Fruit fly (Drosophila melanogaster) whole organism, adult: ENCODE data around the gene pyx.

Experiments
- CG11617 ChIP-seq: fragments of 200-800 bp; sonication (Bioruptor generic); optimal IDR thresholded peaks from 2 replicates; lab custom pipeline; 2017; ENCODE audit warnings: mild to moderate bottlenecking, missing biosample characterization, missing genetic modification reagents, missing genetic modification characterization
- CG12768 ChIP-seq: fragments of 200-800 bp; sonication (Bioruptor generic); optimal IDR thresholded peaks from 2 replicates; lab custom pipeline; 2017; ENCODE audit warnings: missing biosample characterization, missing genetic modification characterization, mild to moderate bottlenecking, moderate library complexity, missing genetic modification reagents
- CG14711 ChIP-seq: fragments of 200-800 bp; sonication (Bioruptor generic); optimal IDR thresholded peaks from 2 replicates; lab custom pipeline; 2018; ENCODE audit warnings: missing biosample characterization, mild to moderate bottlenecking, missing genetic modification characterization, moderate library complexity
- CG1620 ChIP-seq: fragments of 200-800 bp; sonication (Bioruptor generic); optimal IDR thresholded peaks from 2 replicates; lab custom pipeline; 2016; ENCODE audit warnings: missing biosample characterization, missing genetic modification characterization
- CG33017 ChIP-seq: fragments of 200-800 bp; sonication (Bioruptor generic); optimal IDR thresholded peaks from 2 replicates; lab custom pipeline; 2018; ENCODE audit warnings: missing biosample characterization, mild to moderate bottlenecking, missing genetic modification characterization, moderate library complexity
- CG5204 ChIP-seq: fragments of 200-800 bp; sonication (Bioruptor generic); optimal IDR thresholded peaks from 2 replicates; lab custom pipeline; 2016; ENCODE audit warnings: missing biosample characterization, missing genetic modification characterization
- CG7045 ChIP-seq: fragments of 200-800 bp; sonication (Bioruptor generic); optimal IDR thresholded peaks from 2 replicates; lab custom pipeline; 2017; ENCODE audit warnings: missing biosample characterization, mild to moderate bottlenecking, missing genetic modification characterization
- CG7101 ChIP-seq: fragments of 200-800 bp; sonication (Bioruptor generic); optimal IDR thresholded peaks from 2 replicates; lab custom pipeline; 2018; ENCODE audit warnings: missing biosample characterization, mild to moderate bottlenecking, missing genetic modification characterization, moderate library complexity
- Clk ChIP-seq: fragments of 200-800 bp; sonication (Bioruptor generic); optimal IDR thresholded peaks from 2 replicates; lab custom pipeline; 2017; ENCODE audit warnings: missing biosample characterization, missing genetic modification characterization
- Crg-1 ChIP-seq: fragments of 200-800 bp; sonication (Bioruptor generic); optimal IDR thresholded peaks from 2 replicates; lab custom pipeline; 2016; ENCODE audit warnings: missing biosample characterization, missing genetic modification characterization
- Hr96 ChIP-seq: fragments of 200-800 bp; sonication (Bioruptor generic); optimal IDR thresholded peaks from 2 replicates; lab custom pipeline; 2016; ENCODE audit warnings: missing biosample characterization, missing genetic modification characterization
- Mnt ChIP-seq: fragments of 200-800 bp; sonication (Bioruptor generic); optimal IDR thresholded peaks from 2 replicates; lab custom pipeline; 2016; ENCODE audit warnings: missing biosample characterization, mild to moderate bottlenecking, missing genetic modification characterization
- bab1 ChIP-seq: fragments of 200-800 bp; sonication (Bioruptor generic); optimal IDR thresholded peaks from 3 replicates; lab custom pipeline; 2019; ENCODE audit warnings: missing biosample characterization, mild to moderate bottlenecking, missing genetic modification characterization, moderate library complexity
- cic ChIP-seq: fragments of 200-800 bp; sonication (Bioruptor generic); optimal IDR thresholded peaks from 2 replicates; lab custom pipeline; 2017; ENCODE audit warnings: missing biosample characterization, mild to moderate bottlenecking, missing genetic modification characterization, moderate library complexity
- cnc ChIP-seq, 2 experiments: fragments of >200 bp; optimal IDR thresholded peaks; 2 replicates each; lab custom pipeline; 2017
- kay ChIP-seq: fragments of 200-800 bp; sonication (Bioruptor generic); peaks from one replicate; lab custom pipeline; 2016; ENCODE audit warnings: missing biosample characterization, missing genetic modification characterization, borderline replicate concordance
- ovo ChIP-seq: fragments of 200-800 bp; sonication (Bioruptor generic); optimal IDR thresholded peaks from 2 replicates; lab custom pipeline; 2016; ENCODE audit warnings: missing biosample characterization, missing genetic modification characterization
- pad ChIP-seq: fragments of 200-800 bp; sonication (Bioruptor generic); optimal IDR thresholded peaks from 3 replicates; lab custom pipeline; 2017; ENCODE audit warnings: missing biosample characterization, missing genetic modification characterization, mild to moderate bottlenecking, moderate library complexity, missing genetic modification reagents
- tj ChIP-seq: fragments of 200-800 bp; sonication (Bioruptor generic); optimal IDR thresholded peaks from 3 replicates; lab custom pipeline; 2017; ENCODE audit warnings: missing biosample characterization, mild to moderate bottlenecking, missing genetic modification characterization, moderate library complexity
- toe ChIP-seq: fragments of 200-800 bp; sonication (Bioruptor generic); optimal IDR thresholded peaks from 2 replicates; lab custom pipeline; 2016; ENCODE audit warnings: missing biosample characterization, missing genetic modification characterization

pyx gene

dm6 chr3L:265808-266207, 42.9 kb upstream of the pyx start, which contains the start of gene CG34263:
TSS of gene CG34263 (minus strand) at chr3L:265908.
- TF ChIP-seq CG7045 (no peak), CG11617 (GFP tag; lab: Kevin White, UChicago) (no peak), tj (no peak), bab1 (GFP tag; lab: Kevin White, UChicago) (no peak), kay (GFP tag; lab: Kevin White, UChicago) (no peak), CG5204 (GFP tag; lab: Kevin White, UChicago) (no peak), Clk (GFP tag; lab: Kevin White, UChicago) (no peak), CG1620 (GFP tag; lab: Kevin White, UChicago) (no peak), toe (GFP tag; lab: Kevin White, UChicago) (no peak), Mnt (no peak), CG12768 (no peak)

DNA sequence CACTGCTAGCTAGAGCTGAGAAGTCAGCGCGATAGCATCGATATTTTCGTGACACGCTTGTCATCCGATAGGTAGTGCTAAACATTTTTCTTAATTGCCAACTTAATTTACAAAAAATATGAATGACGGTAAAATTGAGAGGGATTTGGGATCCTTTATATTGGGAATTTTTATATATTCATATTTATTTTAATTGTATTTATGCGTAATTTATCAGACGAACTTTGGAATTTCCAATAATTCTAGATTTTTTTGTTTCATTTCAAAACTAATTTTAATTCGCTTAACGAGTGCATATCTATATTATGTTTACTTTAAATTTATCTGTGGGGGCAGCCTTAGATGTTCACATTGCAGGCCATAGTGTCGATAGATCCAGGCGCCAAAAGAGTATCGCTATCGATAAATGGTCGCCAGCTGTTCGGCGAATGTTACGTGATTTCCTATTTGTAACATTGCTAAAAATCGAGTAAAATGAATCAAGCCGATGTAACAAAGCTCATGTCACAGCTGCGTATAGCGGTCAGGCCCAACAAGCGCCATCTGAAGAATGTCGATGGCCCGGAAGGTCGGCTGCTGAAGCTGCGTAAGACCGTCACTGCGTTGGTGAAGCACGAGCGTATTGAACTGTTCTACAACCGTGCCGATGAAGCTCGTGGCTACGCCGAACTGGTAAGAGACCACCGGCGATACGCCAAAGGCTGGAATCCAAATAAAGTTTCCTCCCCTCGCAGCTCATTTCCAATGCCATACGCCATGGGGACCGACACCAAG, 41.7 kb upstream of the pyx start, which contains the start of the genes Tudor-SN and mRpL17:
TSS of gene Tudor-SN (minus strand) at position 3 of the 774 bp plus-strand sequence.
TSS of gene mRpL17 (plus strand) at position 402 of the 774 bp plus-strand sequence.
- TF ChIP-seq Hr96 (GFP tag; lab: Kevin White, UChicago) = peak; percentile 42
- no peak for TF ChIP-seq CG7045
- TF ChIP-seq CG11617 (GFP tag; lab: Kevin White, UChicago) = peak; percentile 69
- TF ChIP-seq CG14711 (tag; lab: Kevin White, UChicago) = no peak
- peak; percentile 76 for TF ChIP-seq toe (GFP tag; lab: Kevin White, UChicago)
- TF ChIP-seq CG12768 = no peak
- no peak for TF ChIP-seq cnc (optimal IDR thresholded peaks at IDR 0.05; lab: Kevin White, UChicago)
- TF ChIP-seq CG7101 (tag; lab: Kevin White, UChicago) = peak; percentile 53
- TF ChIP-seq Mnt = peak; percentile 17
- TF ChIP-seq CG5204 (GFP tag; lab: Kevin White, UChicago) = no peak
- TF ChIP-seq CG33017 (tag; lab: Kevin White, UChicago) = no peak
- peak; percentile 6 for TF ChIP-seq pad
- TF ChIP-seq Crg-1 (GFP tag; lab: Kevin White, UChicago) = peak; percentile 20
- TF ChIP-seq CG1620 (GFP tag; lab: Kevin White, UChicago) = peak; percentile 63
- peak; percentile 26 for TF ChIP-seq tj
- no peak for TF ChIP-seq cic (GFP tag; lab: Kevin White, UChicago)
- peak; percentile 46 for TF ChIP-seq ovo
- no peak for TF ChIP-seq kay (GFP tag; lab: Kevin White, UChicago)
- TF ChIP-seq Clk (GFP tag; lab: Kevin White, UChicago) = no peak
- TF ChIP-seq bab1 (GFP tag; lab: Kevin White, UChicago) = peak; percentile 19

- no peak for TF ChIP-seq CG5204 (GFP tag; lab: Kevin White, UChicago)
- TF ChIP-seq pad = no peak
- peak; percentile 48 for TF ChIP-seq Mnt
These were observed 40.9 kb upstream of the pyx start for dm6 chr3L:263500-264377.

- TF ChIP-seq pad (peak; percentile 5), bab1 (GFP tag; lab: Kevin White, UChicago) (no peak), toe (GFP tag; lab: Kevin White, UChicago) (no peak), Hr96 (GFP tag; lab: Kevin White, UChicago) (peak; percentile 32), tj (peak; percentile 23), ovo (peak; percentile 79), CG12768 (peak; percentile 58), CG11617 (GFP tag; lab: Kevin White, UChicago) (no peak), Clk (GFP tag; lab: Kevin White, UChicago) (no peak), CG1620 (GFP tag; lab: Kevin White, UChicago) (peak; percentile 29), CG33017 (tag; lab: Kevin White, UChicago) (no peak), CG7045 (no peak), CG14711 (tag; lab: Kevin White, UChicago) (no peak), Mnt (peak; percentile 97), Crg-1 (GFP tag; lab: Kevin White, UChicago) (no peak), CG7101 (tag; lab: Kevin White, UChicago) (peak; percentile 5), cic (GFP tag; lab: Kevin White, UChicago) (no peak), cnc (optimal IDR thresholded peaks at IDR 0.05; lab: Kevin White, UChicago) (no peak), CG5204 (GFP tag; lab: Kevin White, UChicago) (no peak), kay (GFP tag; lab: Kevin White, UChicago) (no peak)
These were observed 39.9 kb upstream of the pyx start for dm6 chr3L:262724-263177.

DNA sequence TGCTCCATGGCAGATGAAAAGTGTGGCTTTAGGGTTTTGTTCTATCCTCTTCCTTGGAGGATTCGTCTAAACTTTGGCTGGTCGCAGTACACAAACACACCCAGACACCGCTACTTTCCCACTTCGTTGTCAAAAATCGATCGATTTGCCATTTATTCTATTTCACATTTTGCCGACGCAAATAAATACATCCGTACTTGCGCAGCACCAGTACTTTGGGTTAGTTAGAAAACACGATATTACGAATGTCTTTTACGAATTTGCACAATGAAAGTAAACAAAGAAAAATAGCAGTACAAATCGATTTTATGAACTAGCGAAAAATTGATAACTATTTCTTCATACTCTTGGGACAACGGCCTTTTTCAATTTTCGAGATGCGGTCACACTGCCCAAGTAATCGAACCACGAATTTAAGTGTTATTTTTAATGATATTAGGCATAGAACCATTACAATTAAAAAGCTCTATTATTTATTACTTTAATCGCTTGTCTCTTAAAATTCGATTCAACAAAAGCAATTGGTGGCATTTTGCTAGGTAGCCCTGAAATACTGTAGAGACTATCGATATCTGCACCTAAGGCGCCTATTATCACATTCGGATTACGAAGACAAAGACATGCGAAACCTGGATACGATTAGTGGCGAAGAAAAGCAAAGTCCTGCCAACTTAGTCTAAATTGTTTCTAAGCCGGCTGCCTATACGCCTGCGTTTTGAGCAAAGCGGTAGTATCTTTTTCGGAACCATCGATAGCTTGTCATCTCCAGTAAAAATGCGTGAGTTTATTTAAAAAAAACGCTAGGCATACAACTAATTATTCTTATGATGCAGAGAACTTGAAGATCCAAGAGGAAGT, 35.0 kb upstream of the pyx start, which contains the start of the genes DIP2 and wac:
TSS of gene DIP2 (minus strand) at position 337 of the 858 bp plus-strand sequence.
TSS of gene wac (plus strand) at position 559 of the 858 bp plus-strand sequence.
- no peak for TF ChIP-seq Clk (GFP tag; lab: Kevin White, UChicago)
- TF ChIP-seq bab1 (GFP tag; lab: Kevin White, UChicago) = peak; percentile 63
- peak; percentile 48 for TF ChIP-seq pad
- peak; percentile 43 for TF ChIP-seq ovo
- TF ChIP-seq tj = peak; percentile 54
- TF ChIP-seq CG7101 (tag; lab: Kevin White, UChicago) = peak; percentile 64
- TF ChIP-seq Crg-1 (GFP tag; lab: Kevin White, UChicago) = peak; percentile 59
- TF ChIP-seq CG12768 = peak; percentile 46
- peak; percentile 54 for TF ChIP-seq Mnt
- TF ChIP-seq CG5204 (GFP tag; lab: Kevin White, UChicago) = no peak
- TF ChIP-seq CG14711 (tag; lab: Kevin White, UChicago) = peak; percentile 71
- peak; percentile 10 for TF ChIP-seq CG7045
- TF ChIP-seq CG33017 (tag; lab: Kevin White, UChicago) = peak; percentile 41
- no peak for TF ChIP-seq toe (GFP tag; lab: Kevin White, UChicago)
- TF ChIP-seq CG11617 (GFP tag; lab: Kevin White, UChicago) = peak; percentile 69
- no peak for TF ChIP-seq cic (GFP tag; lab: Kevin White, UChicago)
- peak; percentile 68 for TF ChIP-seq CG1620 (GFP tag; lab: Kevin White, UChicago)
